Worm (Caenorhabditis elegans) whole organism, L2 larva: ENCODE results near the gene tsp-1.

Experiments
- C34F6.9 ChIP-seq: fragments of 150-350 bp; optimal IDR thresholded peaks from 2 replicates; lab custom pipeline; 2014; ENCODE audit warnings: missing biosample characterization, missing genetic modification characterization
- F13H6.1 ChIP-seq: sonication (generic microtip); optimal IDR thresholded peaks from 2 replicates; lab custom pipeline; 2016; ENCODE audit warnings: missing genetic modification characterization, missing compliant biosample characterization
- R02D3.7 ChIP-seq: fragments of 150-350 bp; optimal IDR thresholded peaks from 2 replicates; lab custom pipeline; 2014; ENCODE audit warnings: missing biosample characterization, missing genetic modification characterization
- Y55F3AM.14 ChIP-seq: fragments of 200-800 bp; sonication (Bioruptor generic); optimal IDR thresholded peaks from 2 replicates; lab custom pipeline; 2018; ENCODE audit warnings: mild to moderate bottlenecking, missing genetic modification characterization, missing compliant biosample characterization
- ZK546.5 ChIP-seq: sonication (generic microtip); optimal IDR thresholded peaks from 2 replicates; lab custom pipeline; 2017; ENCODE audit warnings: missing biosample characterization, missing genetic modification characterization
- alr-1 ChIP-seq: fragments of 150-350 bp; optimal IDR thresholded peaks from 2 replicates; lab custom pipeline; 2014; ENCODE audit warnings: missing biosample characterization, missing genetic modification characterization
- aly-2 ChIP-seq: fragments of 150-350 bp; optimal IDR thresholded peaks from 2 replicates; lab custom pipeline; 2014; ENCODE audit warnings: missing biosample characterization, missing genetic modification characterization
- ama-1 ChIP-seq: fragments of 150-350 bp; optimal IDR thresholded peaks from 2 replicates; lab custom pipeline; 2018; ENCODE audit warnings: inconsistent platforms
- blmp-1 ChIP-seq: sonication (generic microtip); optimal IDR thresholded peaks from 2 replicates; lab custom pipeline; 2017; ENCODE audit warnings: missing genetic modification characterization, mild to moderate bottlenecking, missing compliant biosample characterization, antibody characterized with exemption, moderate library complexity; ENCODE audit not compliant: insufficient read depth
- ceh-82 ChIP-seq: fragments of 150-350 bp; optimal IDR thresholded peaks from 2 replicates; lab custom pipeline; 2014; ENCODE audit warnings: missing biosample characterization, missing genetic modification characterization
- crh-2 ChIP-seq: sonication (generic microtip); optimal IDR thresholded peaks from 2 replicates; lab custom pipeline; 2017; ENCODE audit warnings: missing biosample characterization, missing genetic modification characterization
- dmd-4 ChIP-seq: sonication (generic microtip); optimal IDR thresholded peaks from 2 replicates; lab custom pipeline; 2017; ENCODE audit warnings: missing biosample characterization, missing genetic modification characterization
- elt-1 ChIP-seq: fragments of 150-350 bp; optimal IDR thresholded peaks from 2 replicates; lab custom pipeline; 2014; ENCODE audit warnings: missing biosample characterization, missing genetic modification characterization
- elt-3 ChIP-seq: sonication (generic microtip); optimal IDR thresholded peaks from 2 replicates; lab custom pipeline; 2017; ENCODE audit warnings: missing biosample characterization, missing genetic modification characterization
- fos-1 ChIP-seq: fragments of 150-350 bp; optimal IDR thresholded peaks from 2 replicates; lab custom pipeline; 2014; ENCODE audit warnings: missing biosample characterization, missing genetic modification characterization
- gmeb-1 ChIP-seq: fragments of 150-350 bp; optimal IDR thresholded peaks from 2 replicates; lab custom pipeline; 2014; ENCODE audit warnings: missing biosample characterization, missing genetic modification characterization
- lin-13 ChIP-seq: fragments of 150-350 bp; optimal IDR thresholded peaks from 2 replicates; lab custom pipeline; 2014; ENCODE audit warnings: missing biosample characterization, missing genetic modification reagents, missing genetic modification characterization
- lin-39 ChIP-seq: fragments of 150-350 bp; optimal IDR thresholded peaks from 2 replicates; lab custom pipeline; 2014; ENCODE audit warnings: missing biosample characterization, missing genetic modification reagents, missing genetic modification characterization
- lsy-2 ChIP-seq, 2 experiments: fragments of 150-350 bp in 1 of 2; sonication (generic microtip) in 1 of 2; optimal IDR thresholded peaks; 2 replicates each; lab custom pipeline; 2014 to 2017; ENCODE audit warnings: missing biosample characterization in 2 of 2, missing genetic modification characterization in 2 of 2
- mab-5 ChIP-seq: fragments of 150-350 bp; optimal IDR thresholded peaks from 2 replicates; lab custom pipeline; 2014; ENCODE audit warnings: missing biosample characterization, missing genetic modification characterization
- mbf-1 ChIP-seq: sonication (generic microtip); optimal IDR thresholded peaks from 2 replicates; lab custom pipeline; 2017; ENCODE audit warnings: missing biosample characterization, missing genetic modification characterization
- mdl-1 ChIP-seq, 2 experiments: fragments of 150-350 bp in 1 of 2; sonication (generic microtip) in 1 of 2; optimal IDR thresholded peaks; 2 replicates each; lab custom pipeline; 2017; ENCODE audit warnings: missing biosample characterization in 2 of 2, missing genetic modification characterization in 2 of 2
- nhr-10 ChIP-seq: sonication (generic microtip); optimal IDR thresholded peaks from 2 replicates; lab custom pipeline; 2017; ENCODE audit warnings: missing biosample characterization, missing genetic modification characterization
- nhr-12 ChIP-seq: fragments of 150-350 bp; optimal IDR thresholded peaks from 2 replicates; lab custom pipeline; 2014; ENCODE audit warnings: missing biosample characterization, missing genetic modification characterization
- nhr-129 ChIP-seq: fragments of 150-350 bp; optimal IDR thresholded peaks from 2 replicates; lab custom pipeline; 2014; ENCODE audit warnings: missing biosample characterization, missing genetic modification characterization
- nhr-21 ChIP-seq: fragments of 150-350 bp; optimal IDR thresholded peaks from 2 replicates; lab custom pipeline; 2014; ENCODE audit warnings: missing biosample characterization, missing genetic modification characterization
- nhr-23 ChIP-seq: fragments of 150-350 bp; optimal IDR thresholded peaks from 2 replicates; lab custom pipeline; 2014; ENCODE audit warnings: missing biosample characterization, missing genetic modification reagents, missing genetic modification characterization
- nhr-237 ChIP-seq: fragments of 150-350 bp; optimal IDR thresholded peaks from 2 replicates; lab custom pipeline; 2014; ENCODE audit warnings: missing biosample characterization, missing genetic modification characterization
- nhr-25 ChIP-seq: fragments of 150-350 bp; sonication (generic microtip); optimal IDR thresholded peaks from 3 replicates; lab custom pipeline; 2014; ENCODE audit warnings: missing biosample characterization, missing genetic modification characterization
- nhr-6 ChIP-seq: fragments of 150-350 bp; optimal IDR thresholded peaks from 2 replicates; lab custom pipeline; 2014; ENCODE audit warnings: missing biosample characterization, missing genetic modification characterization
- peb-1 ChIP-seq: fragments of 150-350 bp; optimal IDR thresholded peaks from 2 replicates; lab custom pipeline; 2014; ENCODE audit warnings: missing biosample characterization, missing genetic modification characterization
- sem-4 ChIP-seq: fragments of 150-350 bp; optimal IDR thresholded peaks from 2 replicates; lab custom pipeline; 2014; ENCODE audit warnings: missing biosample characterization, missing genetic modification reagents, missing genetic modification characterization
- sma-3 ChIP-seq: sonication (generic microtip); optimal IDR thresholded peaks from 2 replicates; lab custom pipeline; 2016; ENCODE audit warnings: missing genetic modification reagents, missing genetic modification characterization, missing compliant biosample characterization
- sma-9 ChIP-seq, 2 experiments: fragments of 150-350 bp in 1 of 2; sonication (generic microtip) in 1 of 2; optimal IDR thresholded peaks; 2 replicates each; lab custom pipeline; 2014 to 2016; ENCODE audit warnings: missing genetic modification characterization in 2 of 2, mild to moderate bottlenecking in 1 of 2, missing biosample characterization in 1 of 2, missing compliant biosample characterization in 1 of 2, missing genetic modification reagents in 1 of 2, moderate library complexity in 1 of 2
- unc-39 ChIP-seq: fragments of 150-350 bp; optimal IDR thresholded peaks from 2 replicates; lab custom pipeline; 2014; ENCODE audit warnings: missing biosample characterization, missing genetic modification characterization
- unc-62 ChIP-seq: fragments of 150-350 bp; optimal IDR thresholded peaks from 2 replicates; lab custom pipeline; 2014; ENCODE audit warnings: missing biosample characterization, missing genetic modification reagents, missing genetic modification characterization
- zag-1 ChIP-seq: fragments of 150-350 bp; optimal IDR thresholded peaks from 2 replicates; lab custom pipeline; 2014; ENCODE audit warnings: missing biosample characterization, missing genetic modification characterization
- ztf-1 ChIP-seq: fragments of 200-800 bp; sonication (Bioruptor generic); conservative IDR thresholded peaks from 2 replicates; pipeline ENCODE4 v1.3.6; 2022; ENCODE audit warnings: missing genetic modification characterization, missing compliant biosample characterization
- ztf-4 ChIP-seq: fragments of 150-350 bp; optimal IDR thresholded peaks from 2 replicates; lab custom pipeline; 2014; ENCODE audit warnings: missing biosample characterization, missing genetic modification characterization

Gene tsp-1

DNA sequence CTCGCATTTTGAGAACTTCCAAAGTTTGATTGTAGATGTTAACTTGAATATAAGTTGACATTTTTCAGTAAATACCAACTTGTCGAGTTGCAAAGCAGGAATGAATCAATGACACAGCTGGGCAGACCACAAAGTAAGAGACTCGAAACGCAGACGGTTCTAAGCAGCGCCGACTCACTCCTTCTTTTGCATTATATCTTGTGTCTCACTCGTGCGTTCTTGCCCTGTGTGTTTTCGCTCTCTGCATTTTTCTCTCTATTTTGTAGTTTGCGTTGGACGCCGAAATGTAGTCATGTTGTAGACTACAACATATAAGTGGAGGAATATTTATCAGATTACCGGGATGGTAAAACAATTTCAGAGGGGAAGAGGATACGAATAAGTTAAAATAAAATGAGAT is 3.6 kb upstream of the tsp-1 start, which contains the start of gene C02F5.12:
Gene C02F5.12, minus strand, starts transcription at position 221 of the 400 bp plus-strand sequence.
- TF ChIP-seq ceh-82 (tag; lab: Kevin White, UChicago) = no peak
- TF ChIP-seq dmd-4 (tag; lab: Kevin White, UChicago) = no peak
- TF ChIP-seq zag-1 (tag; lab: Kevin White, UChicago) = no peak
- peak; percentile 38 for TF ChIP-seq fos-1 (tag; lab: Kevin White, UChicago)
- TF ChIP-seq crh-2 (tag; lab: Kevin White, UChicago) = peak; percentile 10
- no peak for TF ChIP-seq nhr-10
- TF ChIP-seq ama-1 (lab: Kevin White, UChicago) = no peak
- TF ChIP-seq lsy-2 (tag; optimal IDR thresholded peaks at IDR 0.05; lab: Kevin White, UChicago) = peak in 1 of 2 experiments; percentile 44
- peak; percentile 7 for TF ChIP-seq sma-9 (GFP tag; optimal IDR thresholded peaks at IDR 0.05; lab: Kevin White, UChicago)
- no peak for TF ChIP-seq sma-9 (tag; optimal IDR thresholded peaks at IDR 0.05; lab: Kevin White, UChicago)
- TF ChIP-seq unc-62 = no peak
- TF ChIP-seq mdl-1 (tag; optimal IDR thresholded peaks at IDR 0.05; lab: Kevin White, UChicago) = no peak
- no peak for TF ChIP-seq nhr-21 (tag; lab: Kevin White, UChicago)
- peak; percentile 43 for TF ChIP-seq C34F6.9 (tag; lab: Kevin White, UChicago)
- TF ChIP-seq nhr-23 = no peak
- peak; percentile 20 for TF ChIP-seq F13H6.1 (tag; lab: Kevin White, UChicago)
- peak; percentile 51 for TF ChIP-seq nhr-129 (tag; lab: Kevin White, UChicago)
- TF ChIP-seq lin-39 = no peak
- TF ChIP-seq sma-3 (GFP tag; lab: Kevin White, UChicago) = peak; percentile 0
- TF ChIP-seq sem-4 = no peak
- TF ChIP-seq Y55F3AM.14 = no peak
- no peak for TF ChIP-seq elt-3 (tag; lab: Kevin White, UChicago)
- TF ChIP-seq nhr-6 (tag; lab: Kevin White, UChicago) = no peak
- no peak for TF ChIP-seq mab-5 (tag; lab: Kevin White, UChicago)
- TF ChIP-seq lin-13 (GFP tag; lab: Kevin White, UChicago) = peak; percentile 8
- no peak for TF ChIP-seq gmeb-1 (tag; lab: Kevin White, UChicago)
- no peak for TF ChIP-seq peb-1 (tag; lab: Kevin White, UChicago)
- no peak for TF ChIP-seq R02D3.7

DNA sequence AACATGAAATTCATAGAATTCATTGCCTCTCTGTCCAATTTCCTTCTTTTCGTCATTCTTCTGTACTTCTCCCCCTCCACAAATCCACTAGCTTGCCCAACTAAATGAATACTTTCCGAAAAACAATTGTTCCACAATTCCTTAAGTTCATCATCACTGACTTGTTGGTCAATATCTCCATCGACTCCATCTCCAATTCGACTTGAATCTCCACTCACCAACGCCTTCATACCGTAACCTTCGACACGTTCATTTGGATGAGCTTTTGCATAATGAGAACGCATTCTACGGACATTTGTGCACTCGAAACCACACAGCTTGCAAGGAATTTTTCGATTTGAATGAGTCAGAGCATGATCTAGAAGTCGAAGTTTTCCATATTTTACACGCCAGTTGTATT is 1.7 kb upstream of the tsp-1 start:
- TF ChIP-seq ztf-4 (tag; lab: Kevin White, UChicago) (no peak), lin-39 (no peak), mab-5 (tag; lab: Kevin White, UChicago) (no peak), unc-62 (no peak)

DNA sequence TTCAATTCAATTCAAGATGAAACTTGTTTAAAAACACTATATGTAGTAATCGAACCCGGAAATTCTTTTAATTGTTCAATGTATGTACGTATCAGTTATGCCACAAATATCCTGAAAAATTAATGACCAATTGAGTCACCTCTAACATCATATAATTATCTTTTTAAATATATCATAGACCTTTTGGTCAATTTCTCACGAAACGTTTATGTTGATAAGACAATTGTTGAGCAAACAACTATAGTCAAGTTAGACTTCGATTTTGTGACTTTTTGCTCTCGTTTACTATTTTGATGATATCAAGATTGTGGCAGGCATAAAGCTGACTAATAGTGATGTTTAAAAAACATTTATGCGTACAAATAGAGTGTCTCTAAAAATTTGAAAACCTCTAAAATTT is 1.0 kb upstream of the tsp-1 start:
- TF ChIP-seq aly-2 (tag; lab: Kevin White, UChicago) (no peak), mab-5 (tag; lab: Kevin White, UChicago) (no peak), fos-1 (tag; lab: Kevin White, UChicago) (peak; percentile 93), mbf-1 (tag; lab: Kevin White, UChicago) (no peak), elt-1 (tag; lab: Kevin White, UChicago) (no peak)

DNA sequence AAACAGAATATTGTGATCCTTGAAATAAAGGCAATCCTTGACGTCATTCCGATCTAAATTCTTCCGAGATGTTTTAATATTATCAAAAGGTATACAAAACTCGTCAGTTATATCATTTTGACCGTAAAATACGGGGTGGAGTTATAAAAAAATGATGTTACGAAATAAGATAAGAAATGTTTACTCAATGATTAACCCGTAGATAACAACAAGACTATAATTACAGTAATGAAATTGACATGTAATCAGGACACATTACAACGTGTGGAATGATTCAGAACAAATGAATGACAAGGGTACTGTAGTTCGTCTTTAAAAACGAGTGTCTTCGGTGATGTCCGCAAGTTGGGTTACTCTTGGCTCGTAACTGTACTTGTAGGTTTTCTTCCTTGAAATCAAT is 1.4 kb downstream of the tsp-1 start, which contains the start of gene tsp-2:
Gene tsp-2, minus strand, starts transcription at position 109 of the 400 bp plus-strand sequence.
- TF ChIP-seq gmeb-1 (tag; lab: Kevin White, UChicago) (peak; percentile 3), fos-1 (tag; lab: Kevin White, UChicago) (peak; percentile 93), lsy-2 (tag; optimal IDR thresholded peaks at IDR 0.05; lab: Kevin White, UChicago) (peak in 1 of 2 experiments; percentile 2), sma-3 (GFP tag; lab: Kevin White, UChicago) (no peak)

DNA sequence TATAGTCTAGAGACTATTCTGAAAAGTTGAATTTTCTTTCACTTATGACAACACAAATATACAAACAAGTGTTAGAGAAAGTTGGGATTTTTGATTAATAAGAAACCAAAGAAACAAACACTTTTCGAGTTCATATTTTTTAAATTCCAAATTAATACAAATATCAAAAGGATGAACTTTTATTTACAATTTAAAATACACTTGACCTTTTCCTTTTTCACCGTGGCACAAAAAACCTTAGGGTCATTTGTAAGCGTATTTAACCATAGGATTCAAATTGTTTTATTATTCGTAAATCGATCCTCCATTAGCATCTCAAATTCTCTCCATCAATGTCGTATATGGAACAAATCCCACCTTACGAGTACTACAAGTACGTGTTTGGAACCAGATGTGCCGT is 3.3 kb downstream of the tsp-1 start, which contains the start of gene C02F5.5:
Gene C02F5.5, plus strand, starts transcription at position 301 of the 400 bp plus-strand sequence.
- TF ChIP-seq alr-1 (tag; lab: Kevin White, UChicago) (no peak), blmp-1 (tag; lab: Kevin White, UChicago) (no peak), lin-39 (no peak), nhr-129 (tag; lab: Kevin White, UChicago) (no peak), ZK546.5 (tag; lab: Kevin White, UChicago) (no peak), peb-1 (tag; lab: Kevin White, UChicago) (no peak), nhr-25 (tag; lab: Kevin White, UChicago) (no peak), unc-39 (tag; lab: Kevin White, UChicago) (no peak), fos-1 (tag; lab: Kevin White, UChicago) (no peak), lin-13 (GFP tag; lab: Kevin White, UChicago) (no peak), nhr-23 (no peak), F13H6.1 (tag; lab: Kevin White, UChicago) (no peak), nhr-237 (tag; lab: Kevin White, UChicago) (no peak), ztf-4 (tag; lab: Kevin White, UChicago) (no peak), elt-3 (tag; lab: Kevin White, UChicago) (no peak), nhr-12 (tag; lab: Kevin White, UChicago) (no peak), ztf-1 (no peak)
